Fruit fly (Drosophila melanogaster): ENCODE measurements around the gene ApepP.
A peak's percentile ranks its signal among the peaks of the same experiment; 100 is the strongest.

ApepP gene

dm6 chr2L:16880930-16881329 is 29.3 kb downstream of the ApepP start (continued):
- no peak for TF ChIP-seq Usf (GFP tag; optimal IDR thresholded peaks at IDR 0.05)
- no peak for TF ChIP-seq fd64A (GFP tag; optimal IDR thresholded peaks at IDR 0.05)
- TF ChIP-seq NfI (GFP tag; optimal IDR thresholded peaks at IDR 0.05): no peak
- no peak for TF ChIP-seq CG3065 (GFP tag; optimal IDR thresholded peaks at IDR 0.05)
- no peak for TF ChIP-seq lola (GFP tag; optimal IDR thresholded peaks at IDR 0.05)
- peak; percentile 29; the same call in 1 of the 2 replicates for TF ChIP-seq Atf6 (GFP tag; IDR thresholded peaks at IDR 0.05)
- no peak for TF ChIP-seq CG9215 (GFP tag; IDR thresholded peaks at IDR 0.05)
- TF ChIP-seq CG30020 (tag; optimal IDR thresholded peaks at IDR 0.05): no peak
- no peak for TF ChIP-seq CG8944 (GFP tag; optimal IDR thresholded peaks at IDR 0.05)
- TF ChIP-seq CG6175 (GFP tag; IDR thresholded peaks at IDR 0.05): 0 out of 3 replicates have a peak, but pooled peaks have one; percentile 18
- TF ChIP-seq CG13775 (GFP tag; optimal IDR thresholded peaks at IDR 0.05): no peak
- TF ChIP-seq CG2678 (tag; optimal IDR thresholded peaks at IDR 0.05): no peak
- no peak for TF ChIP-seq Ptx1 (GFP tag; IDR thresholded peaks at IDR 0.05)
- TF ChIP-seq CG7839 (tag; optimal IDR thresholded peaks at IDR 0.05): no peak
- no peak for TF ChIP-seq CG17385 (GFP tag; optimal IDR thresholded peaks at IDR 0.05)
- no peak for TF ChIP-seq CoRest (tag; optimal IDR thresholded peaks at IDR 0.05)
- no peak for TF ChIP-seq sqz (GFP tag; optimal IDR thresholded peaks at IDR 0.05)
- no peak for TF ChIP-seq gro (GFP tag; optimal IDR thresholded peaks at IDR 0.05)
- TF ChIP-seq CG6683 (GFP tag; optimal IDR thresholded peaks at IDR 0.05): no peak
- 0 out of 3 replicates have a peak, but pooled peaks have one; percentile 16 for TF ChIP-seq sr (GFP tag; IDR thresholded peaks at IDR 0.05)
- TF ChIP-seq Fer1 (GFP tag; optimal IDR thresholded peaks at IDR 0.05): peak; percentile 42
- TF ChIP-seq CG2120 (GFP tag; optimal IDR thresholded peaks at IDR 0.05): peak; percentile 10
- TF ChIP-seq wdn (GFP tag; IDR thresholded peaks at IDR 0.05): no peak
- TF ChIP-seq CG2889 (GFP tag; IDR thresholded peaks at IDR 0.05): no peak
- no peak for TF ChIP-seq fru (optimal IDR thresholded peaks at IDR 0.05)
- no peak for TF ChIP-seq CG8359 (GFP tag; optimal IDR thresholded peaks at IDR 0.05; ENCODE audit: borderline replicate concordance)
- no peak for TF ChIP-seq CG4617 (GFP tag; optimal IDR thresholded peaks at IDR 0.05; ENCODE audit: borderline replicate concordance)
- no peak for TF ChIP-seq ash1 (GFP tag; optimal IDR thresholded peaks at IDR 0.05)
- no peak for TF ChIP-seq Lim3 (GFP tag; IDR thresholded peaks at IDR 0.05)
- peak; percentile 49; the same call in 2 of the 3 replicates for TF ChIP-seq CG34224 (GFP tag; IDR thresholded peaks at IDR 0.05; ENCODE audit: partially characterized antibody)
- no peak for TF ChIP-seq ham (GFP tag; IDR thresholded peaks at IDR 0.05)
- TF ChIP-seq CG18764 (GFP tag; optimal IDR thresholded peaks at IDR 0.05): no peak
- TF ChIP-seq CG6813 (GFP tag; optimal IDR thresholded peaks at IDR 0.05): no peak
- TF ChIP-seq CG17328 (GFP tag; IDR thresholded peaks at IDR 0.05): peak; percentile 42; the same call in 1 of the 2 replicates
- TF ChIP-seq knrl (GFP tag; IDR thresholded peaks at IDR 0.05; ENCODE audit: partially characterized antibody): no peak
- no peak for TF ChIP-seq MBD-R2 (GFP tag; IDR thresholded peaks at IDR 0.05)
- no peak for TF ChIP-seq CG6791 (GFP tag; IDR thresholded peaks at IDR 0.05; ENCODE audit: partially characterized antibody)
- TF ChIP-seq H15 (GFP tag; IDR thresholded peaks at IDR 0.05): no peak
- TF ChIP-seq twi (tag; optimal IDR thresholded peaks at IDR 0.05): no peak
- no peak for TF ChIP-seq CG17359 (tag; optimal IDR thresholded peaks at IDR 0.05)
- TF ChIP-seq ro (GFP tag; IDR thresholded peaks at IDR 0.05): no peak
- peak; percentile 40 for TF ChIP-seq CG12769 (tag; optimal IDR thresholded peaks at IDR 0.05)
- no peak for TF ChIP-seq CG13424 (tag; optimal IDR thresholded peaks at IDR 0.05)
- TF ChIP-seq amos (GFP tag; IDR thresholded peaks at IDR 0.05; ENCODE audit: partially characterized antibody): peak; percentile 35; the same call in 1 of the 2 replicates
- no peak for TF ChIP-seq CG2712 (tag; optimal IDR thresholded peaks at IDR 0.05)
- TF ChIP-seq CG12104 (GFP tag; optimal IDR thresholded peaks at IDR 0.05): no peak
- TF ChIP-seq bowl (GFP tag; IDR thresholded peaks at IDR 0.05): no peak
- TF ChIP-seq vnd (GFP tag; IDR thresholded peaks at IDR 0.05; ENCODE audit: partially characterized antibody): no peak
- no peak for TF ChIP-seq Opbp (GFP tag; IDR thresholded peaks at IDR 0.05; ENCODE audit: partially characterized antibody)
- no peak for TF ChIP-seq mam (GFP tag; optimal IDR thresholded peaks at IDR 0.05)
- TF ChIP-seq CG13624 (GFP tag; optimal IDR thresholded peaks at IDR 0.05): no peak
